Worm (Caenorhabditis elegans) whole organism, L3 larva: ENCODE results near the gene sto-1.

Experiments used
- R02D3.7 ChIP-seq: fragments of 150-350 bp; optimal IDR thresholded peaks from 2 replicates; lab custom pipeline; 2014; ENCODE audit warnings: missing biosample characterization, missing genetic modification characterization
- ZK546.5 ChIP-seq: sonication (generic microtip); optimal IDR thresholded peaks from 2 replicates; lab custom pipeline; 2017; ENCODE audit warnings: missing biosample characterization, missing genetic modification characterization
- aly-2 ChIP-seq: fragments of 150-350 bp; optimal IDR thresholded peaks from 2 replicates; lab custom pipeline; 2014; ENCODE audit warnings: missing biosample characterization, missing genetic modification characterization
- ama-1 ChIP-seq: fragments of 150-350 bp; optimal IDR thresholded peaks from 2 replicates; lab custom pipeline; 2018
- ceh-82 ChIP-seq: fragments of 150-350 bp; optimal IDR thresholded peaks from 2 replicates; lab custom pipeline; 2014; ENCODE audit warnings: missing biosample characterization, missing genetic modification characterization
- ceh-9 ChIP-seq: sonication (generic microtip); optimal IDR thresholded peaks from 2 replicates; lab custom pipeline; 2018; ENCODE audit warnings: missing biosample characterization, missing genetic modification characterization
- egl-5 ChIP-seq: fragments of 150-350 bp; optimal IDR thresholded peaks from 2 replicates; lab custom pipeline; 2017; ENCODE audit warnings: missing biosample characterization, missing genetic modification reagents, missing genetic modification characterization, inconsistent platforms
- elt-1 ChIP-seq: fragments of 150-350 bp; optimal IDR thresholded peaks from 2 replicates; lab custom pipeline; 2014; ENCODE audit warnings: missing biosample characterization, missing genetic modification characterization
- elt-2 ChIP-seq: sonication (generic microtip); optimal IDR thresholded peaks from 2 replicates; lab custom pipeline; 2016; ENCODE audit warnings: missing genetic modification reagents, mild to moderate bottlenecking, missing genetic modification characterization, missing compliant biosample characterization
- elt-3 ChIP-seq, 3 experiments: fragments of 150-350 bp in 1 of 3; sonication (generic microtip) in 2 of 3; optimal IDR thresholded peaks; 2 replicates in 2 of 3; 4 replicates in 1 of 3; lab custom pipeline; 2014 to 2017; ENCODE audit warnings: missing biosample characterization in 3 of 3, missing genetic modification characterization in 3 of 3
- fkh-10 ChIP-seq: sonication (generic microtip); optimal IDR thresholded peaks from 2 replicates; lab custom pipeline; 2017; ENCODE audit warnings: missing biosample characterization, missing genetic modification reagents, missing genetic modification characterization
- fkh-2 ChIP-seq: fragments of 150-350 bp; optimal IDR thresholded peaks from 2 replicates; lab custom pipeline; 2014; ENCODE audit warnings: missing biosample characterization, missing genetic modification reagents, missing genetic modification characterization
- fos-1 ChIP-seq: fragments of 150-350 bp; optimal IDR thresholded peaks from 2 replicates; lab custom pipeline; 2014; ENCODE audit warnings: missing biosample characterization, missing genetic modification characterization
- jun-1 ChIP-seq: fragments of 150-350 bp; optimal IDR thresholded peaks from 2 replicates; lab custom pipeline; 2014; ENCODE audit warnings: missing biosample characterization, missing genetic modification reagents, missing genetic modification characterization
- lsy-12 ChIP-seq: sonication (generic microtip); optimal IDR thresholded peaks from 2 replicates; lab custom pipeline; 2016; ENCODE audit warnings: mild to moderate bottlenecking, missing genetic modification characterization, missing compliant biosample characterization
- nfya-1 ChIP-seq: sonication (generic microtip); optimal IDR thresholded peaks from 2 replicates; lab custom pipeline; 2017; ENCODE audit warnings: missing genetic modification characterization, mild to moderate bottlenecking, missing compliant biosample characterization, antibody characterized with exemption, moderate library complexity; ENCODE audit not compliant: insufficient read depth
- nhr-12 ChIP-seq: fragments of 150-350 bp; optimal IDR thresholded peaks from 2 replicates; lab custom pipeline; 2014; ENCODE audit warnings: missing biosample characterization, missing genetic modification characterization
- nhr-25 ChIP-seq: sonication (generic microtip); optimal IDR thresholded peaks from 2 replicates; lab custom pipeline; 2017; ENCODE audit warnings: missing biosample characterization, missing genetic modification characterization
- nhr-43 ChIP-seq: sonication (generic microtip); optimal IDR thresholded peaks from 2 replicates; lab custom pipeline; 2016; ENCODE audit warnings: mild to moderate bottlenecking, missing genetic modification characterization, missing compliant biosample characterization; ENCODE audit not compliant: poor library complexity, severe bottlenecking
- nhr-67 ChIP-seq: fragments of 150-350 bp; optimal IDR thresholded peaks from 2 replicates; lab custom pipeline; 2014; ENCODE audit warnings: missing biosample characterization, missing genetic modification characterization
- nhr-77 ChIP-seq: fragments of 150-350 bp; optimal IDR thresholded peaks from 2 replicates; lab custom pipeline; 2014; ENCODE audit warnings: missing biosample characterization, missing genetic modification characterization
- pha-4 ChIP-seq: fragments of 150-350 bp; optimal IDR thresholded peaks from 2 replicates; lab custom pipeline; 2014; ENCODE audit warnings: missing biosample characterization, missing genetic modification reagents, missing genetic modification characterization
- pqm-1 ChIP-seq: fragments of 150-350 bp; optimal IDR thresholded peaks from 2 replicates; lab custom pipeline; 2017; ENCODE audit warnings: missing biosample characterization, missing genetic modification characterization, inconsistent platforms
- skn-1 ChIP-seq: fragments of 150-350 bp; optimal IDR thresholded peaks from 2 replicates; lab custom pipeline; 2014; ENCODE audit warnings: missing biosample characterization, missing genetic modification characterization
- tbx-2 ChIP-seq: sonication (generic microtip); optimal IDR thresholded peaks from 2 replicates; lab custom pipeline; 2016; ENCODE audit warnings: mild to moderate bottlenecking, missing genetic modification characterization, missing compliant biosample characterization
- unc-39 ChIP-seq: sonication (generic microtip); optimal IDR thresholded peaks from 4 replicates; lab custom pipeline; 2017; ENCODE audit warnings: missing biosample characterization, missing genetic modification characterization
- zag-1 ChIP-seq: fragments of 150-350 bp; optimal IDR thresholded peaks from 2 replicates; lab custom pipeline; 2014; ENCODE audit warnings: missing biosample characterization, missing genetic modification characterization
- ztf-11 ChIP-seq: fragments of 150-350 bp; optimal IDR thresholded peaks from 2 replicates; lab custom pipeline; 2014; ENCODE audit warnings: missing biosample characterization, missing genetic modification characterization

sto-1 gene

ce11 chrX:7548158-7548557, 14.5 kb upstream of the sto-1 start, which contains the start of gene F46C8.1:
Gene F46C8.1 (plus strand): TSS chrX:7548458.
- TF ChIP-seq pha-4 (no peak), nfya-1 (tag; lab: Kevin White, UChicago) (no peak), nhr-77 (no peak), ztf-11 (tag; lab: Kevin White, UChicago) (no peak), aly-2 (tag; lab: Kevin White, UChicago) (no peak), ama-1 (lab: Kevin White, UChicago) (no peak), fos-1 (tag; lab: Kevin White, UChicago) (no peak)

- no peak for TF ChIP-seq fkh-2 (tag; lab: Kevin White, UChicago)
- no peak for TF ChIP-seq ceh-9 (tag; lab: Kevin White, UChicago)
- no peak for TF ChIP-seq skn-1 (tag; lab: Kevin White, UChicago)
- TF ChIP-seq nhr-67 (tag; lab: Kevin White, UChicago): no peak
- no peak for TF ChIP-seq nhr-77
- peak; percentile 42 for TF ChIP-seq nhr-43 (tag; lab: Kevin White, UChicago)
- no peak for TF ChIP-seq unc-39 (tag; lab: Kevin White, UChicago)
- peak; percentile 15 for TF ChIP-seq nhr-25 (tag; lab: Kevin White, UChicago)
- no peak for TF ChIP-seq nhr-12 (tag; lab: Kevin White, UChicago)
Observed at ce11 chrX:7550452-7550851, 12.2 kb upstream of the sto-1 start.

- TF ChIP-seq nhr-43 (tag; lab: Kevin White, UChicago) (peak; percentile 18), nhr-25 (tag; lab: Kevin White, UChicago) (peak; percentile 18), fkh-2 (tag; lab: Kevin White, UChicago) (no peak)
Observed at ce11 chrX:7553331-7553730, 9.3 kb upstream of the sto-1 start.

- no peak for TF ChIP-seq fos-1 (tag; lab: Kevin White, UChicago)
- TF ChIP-seq pqm-1 (tag; lab: Kevin White, UChicago): no peak
- TF ChIP-seq fkh-10: no peak
- no peak for TF ChIP-seq zag-1 (tag; lab: Kevin White, UChicago)
- no peak for TF ChIP-seq egl-5
- no peak for TF ChIP-seq elt-3 (tag; optimal IDR thresholded peaks at IDR 0.05; lab: Kevin White, UChicago)
Observed at ce11 chrX:7554326-7554725, 8.3 kb upstream of the sto-1 start, which contains the start of gene F46C8.8. Gene F46C8.8 (minus strand): TSS chrX:7554426.

ce11 chrX:7558928-7559455, 3.6 kb upstream of the sto-1 start, which contains the start of the genes PDB1.1 and F08C6.5:
Gene PDB1.1 (minus strand): TSS chrX:7559085.
Gene F08C6.5 (plus strand): TSS chrX:7559405.
- TF ChIP-seq pqm-1 (tag; lab: Kevin White, UChicago) (peak; percentile 31), lsy-12 (no peak), pha-4 (peak; percentile 39), ZK546.5 (no peak), ama-1 (lab: Kevin White, UChicago) (no peak), elt-3 (tag; optimal IDR thresholded peaks at IDR 0.05; lab: Kevin White, UChicago) (no peak), elt-2 (tag; lab: Kevin White, UChicago) (peak; percentile 82), ceh-82 (tag; lab: Kevin White, UChicago) (no peak), jun-1 (peak; percentile 37)

ce11 chrX:7561972-7562371, 652 bp upstream of the sto-1 start:
- TF ChIP-seq ceh-9 (tag; lab: Kevin White, UChicago) (no peak), elt-2 (tag; lab: Kevin White, UChicago) (peak; percentile 32)

- TF ChIP-seq elt-1 (tag; lab: Kevin White, UChicago) (no peak), nhr-43 (tag; lab: Kevin White, UChicago) (no peak), zag-1 (tag; lab: Kevin White, UChicago) (no peak), ZK546.5 (no peak), R02D3.7 (tag; lab: Kevin White, UChicago) (no peak), ama-1 (lab: Kevin White, UChicago) (no peak), nhr-12 (tag; lab: Kevin White, UChicago) (no peak), tbx-2 (tag; lab: Kevin White, UChicago) (no peak)
- TF ChIP-seq, all 47 proteins: peak for 0
Observed at ce11 chrX:7563425-7563824, 801 bp downstream of the sto-1 start.
